Worm (Caenorhabditis elegans) whole organism, L2 larva: ENCODE measurements around the gene ZK218.1.

ENCODE experiments used
- C34F6.9 ChIP-seq: fragments of 150-350 bp; optimal IDR thresholded peaks from 2 replicates; lab custom pipeline; 2014; ENCODE audit warnings: missing biosample characterization, missing genetic modification characterization
- F13H6.1 ChIP-seq: sonication (generic microtip); optimal IDR thresholded peaks from 2 replicates; lab custom pipeline; 2016; ENCODE audit warnings: missing genetic modification characterization, missing compliant biosample characterization
- Y55F3AM.14 ChIP-seq: fragments of 200-800 bp; sonication (Bioruptor generic); optimal IDR thresholded peaks from 2 replicates; lab custom pipeline; 2018; ENCODE audit warnings: mild to moderate bottlenecking, missing genetic modification characterization, missing compliant biosample characterization
- alr-1 ChIP-seq: fragments of 150-350 bp; optimal IDR thresholded peaks from 2 replicates; lab custom pipeline; 2014; ENCODE audit warnings: missing biosample characterization, missing genetic modification characterization
- aly-2 ChIP-seq: fragments of 150-350 bp; optimal IDR thresholded peaks from 2 replicates; lab custom pipeline; 2014; ENCODE audit warnings: missing biosample characterization, missing genetic modification characterization
- ama-1 ChIP-seq: fragments of 150-350 bp; optimal IDR thresholded peaks from 2 replicates; lab custom pipeline; 2018; ENCODE audit warnings: inconsistent platforms
- blmp-1 ChIP-seq: sonication (generic microtip); optimal IDR thresholded peaks from 2 replicates; lab custom pipeline; 2017; ENCODE audit warnings: missing genetic modification characterization, mild to moderate bottlenecking, missing compliant biosample characterization, antibody characterized with exemption, moderate library complexity; ENCODE audit not compliant: insufficient read depth
- ceh-16 ChIP-seq: fragments of 150-350 bp; optimal IDR thresholded peaks from 2 replicates; lab custom pipeline; 2014; ENCODE audit warnings: missing biosample characterization, missing genetic modification characterization
- ceh-82 ChIP-seq: fragments of 150-350 bp; optimal IDR thresholded peaks from 2 replicates; lab custom pipeline; 2014; ENCODE audit warnings: missing biosample characterization, missing genetic modification characterization
- crh-2 ChIP-seq: sonication (generic microtip); optimal IDR thresholded peaks from 2 replicates; lab custom pipeline; 2017; ENCODE audit warnings: missing biosample characterization, missing genetic modification characterization
- dmd-4 ChIP-seq: sonication (generic microtip); optimal IDR thresholded peaks from 2 replicates; lab custom pipeline; 2017; ENCODE audit warnings: missing biosample characterization, missing genetic modification characterization
- elt-1 ChIP-seq: fragments of 150-350 bp; optimal IDR thresholded peaks from 2 replicates; lab custom pipeline; 2014; ENCODE audit warnings: missing biosample characterization, missing genetic modification characterization
- elt-3 ChIP-seq: sonication (generic microtip); optimal IDR thresholded peaks from 2 replicates; lab custom pipeline; 2017; ENCODE audit warnings: missing biosample characterization, missing genetic modification characterization
- fos-1 ChIP-seq: fragments of 150-350 bp; optimal IDR thresholded peaks from 2 replicates; lab custom pipeline; 2014; ENCODE audit warnings: missing biosample characterization, missing genetic modification characterization
- gmeb-1 ChIP-seq: fragments of 150-350 bp; optimal IDR thresholded peaks from 2 replicates; lab custom pipeline; 2014; ENCODE audit warnings: missing biosample characterization, missing genetic modification characterization
- lin-11 ChIP-seq: fragments of 150-350 bp; sonication (generic microtip); optimal IDR thresholded peaks from 2 replicates; lab custom pipeline; 2014; ENCODE audit warnings: missing biosample characterization, missing genetic modification characterization, inconsistent platforms, mixed read lengths
- lin-13 ChIP-seq: fragments of 150-350 bp; optimal IDR thresholded peaks from 2 replicates; lab custom pipeline; 2014; ENCODE audit warnings: missing biosample characterization, missing genetic modification reagents, missing genetic modification characterization
- lin-39 ChIP-seq: fragments of 150-350 bp; optimal IDR thresholded peaks from 2 replicates; lab custom pipeline; 2014; ENCODE audit warnings: missing biosample characterization, missing genetic modification reagents, missing genetic modification characterization
- lsy-2 ChIP-seq, 2 experiments: fragments of 150-350 bp in 1 of 2; sonication (generic microtip) in 1 of 2; optimal IDR thresholded peaks; 2 replicates each; lab custom pipeline; 2014 to 2017; ENCODE audit warnings: missing biosample characterization in 2 of 2, missing genetic modification characterization in 2 of 2
- mbf-1 ChIP-seq: sonication (generic microtip); optimal IDR thresholded peaks from 2 replicates; lab custom pipeline; 2017; ENCODE audit warnings: missing biosample characterization, missing genetic modification characterization
- mdl-1 ChIP-seq, 2 experiments: fragments of 150-350 bp in 1 of 2; sonication (generic microtip) in 1 of 2; optimal IDR thresholded peaks; 2 replicates each; lab custom pipeline; 2017; ENCODE audit warnings: missing biosample characterization in 2 of 2, missing genetic modification characterization in 2 of 2
- nhr-10 ChIP-seq: sonication (generic microtip); optimal IDR thresholded peaks from 2 replicates; lab custom pipeline; 2017; ENCODE audit warnings: missing biosample characterization, missing genetic modification characterization
- nhr-12 ChIP-seq: fragments of 150-350 bp; optimal IDR thresholded peaks from 2 replicates; lab custom pipeline; 2014; ENCODE audit warnings: missing biosample characterization, missing genetic modification characterization
- nhr-129 ChIP-seq: fragments of 150-350 bp; optimal IDR thresholded peaks from 2 replicates; lab custom pipeline; 2014; ENCODE audit warnings: missing biosample characterization, missing genetic modification characterization
- nhr-21 ChIP-seq: fragments of 150-350 bp; optimal IDR thresholded peaks from 2 replicates; lab custom pipeline; 2014; ENCODE audit warnings: missing biosample characterization, missing genetic modification characterization
- nhr-23 ChIP-seq: fragments of 150-350 bp; optimal IDR thresholded peaks from 2 replicates; lab custom pipeline; 2014; ENCODE audit warnings: missing biosample characterization, missing genetic modification reagents, missing genetic modification characterization
- nhr-25 ChIP-seq: fragments of 150-350 bp; sonication (generic microtip); optimal IDR thresholded peaks from 3 replicates; lab custom pipeline; 2014; ENCODE audit warnings: missing biosample characterization, missing genetic modification characterization
- nhr-6 ChIP-seq: fragments of 150-350 bp; optimal IDR thresholded peaks from 2 replicates; lab custom pipeline; 2014; ENCODE audit warnings: missing biosample characterization, missing genetic modification characterization
- peb-1 ChIP-seq: fragments of 150-350 bp; optimal IDR thresholded peaks from 2 replicates; lab custom pipeline; 2014; ENCODE audit warnings: missing biosample characterization, missing genetic modification characterization
- sem-4 ChIP-seq: fragments of 150-350 bp; optimal IDR thresholded peaks from 2 replicates; lab custom pipeline; 2014; ENCODE audit warnings: missing biosample characterization, missing genetic modification reagents, missing genetic modification characterization
- sma-3 ChIP-seq: sonication (generic microtip); optimal IDR thresholded peaks from 2 replicates; lab custom pipeline; 2016; ENCODE audit warnings: missing genetic modification reagents, missing genetic modification characterization, missing compliant biosample characterization
- sma-9 ChIP-seq, 2 experiments: fragments of 150-350 bp in 1 of 2; sonication (generic microtip) in 1 of 2; optimal IDR thresholded peaks; 2 replicates each; lab custom pipeline; 2014 to 2016; ENCODE audit warnings: missing genetic modification characterization in 2 of 2, mild to moderate bottlenecking in 1 of 2, missing biosample characterization in 1 of 2, missing compliant biosample characterization in 1 of 2, missing genetic modification reagents in 1 of 2, moderate library complexity in 1 of 2
- snpc-4 ChIP-seq: fragments of 150-350 bp; optimal IDR thresholded peaks from 2 replicates; lab custom pipeline; 2014; ENCODE audit warnings: missing biosample characterization, missing genetic modification characterization
- unc-39 ChIP-seq: fragments of 150-350 bp; optimal IDR thresholded peaks from 2 replicates; lab custom pipeline; 2014; ENCODE audit warnings: missing biosample characterization, missing genetic modification characterization
- zag-1 ChIP-seq: fragments of 150-350 bp; optimal IDR thresholded peaks from 2 replicates; lab custom pipeline; 2014; ENCODE audit warnings: missing biosample characterization, missing genetic modification characterization
- ztf-1 ChIP-seq: fragments of 200-800 bp; sonication (Bioruptor generic); conservative IDR thresholded peaks from 2 replicates; pipeline ENCODE4 v1.3.6; 2022; ENCODE audit warnings: missing genetic modification characterization, missing compliant biosample characterization
- ztf-11 ChIP-seq: sonication (generic microtip); optimal IDR thresholded peaks from 2 replicates; lab custom pipeline; 2017; ENCODE audit warnings: missing biosample characterization, missing genetic modification characterization
- ztf-4 ChIP-seq: fragments of 150-350 bp; optimal IDR thresholded peaks from 2 replicates; lab custom pipeline; 2014; ENCODE audit warnings: missing biosample characterization, missing genetic modification characterization

Gene ZK218.1

ce11 chrV:17066634-17067033 is 25.7 kb upstream of the ZK218.1 start:
- TF ChIP-seq ceh-16 (tag; lab: Kevin White, UChicago) (no peak), crh-2 (no peak), nhr-12 (tag; lab: Kevin White, UChicago) (no peak), gmeb-1 (no peak), sma-9 (GFP tag; optimal IDR thresholded peaks at IDR 0.05; lab: Kevin White, UChicago) (no peak), sma-9 (tag; optimal IDR thresholded peaks at IDR 0.05; lab: Kevin White, UChicago) (no peak), zag-1 (tag; lab: Kevin White, UChicago) (no peak), blmp-1 (no peak), nhr-10 (no peak), lin-11 (tag; lab: Kevin White, UChicago) (no peak), ama-1 (lab: Kevin White, UChicago) (no peak), peb-1 (tag; lab: Kevin White, UChicago) (no peak), elt-3 (tag; lab: Kevin White, UChicago) (no peak), ceh-82 (tag; lab: Kevin White, UChicago) (no peak), Y55F3AM.14 (GFP tag; lab: Kevin White, UChicago) (no peak), lin-39 (tag; lab: Kevin White, UChicago) (no peak), nhr-21 (no peak)
- TF ChIP-seq, all 48 proteins: peak for 0

- TF ChIP-seq fos-1 = no peak
- no peak for TF ChIP-seq zag-1 (tag; lab: Kevin White, UChicago)
- no peak for TF ChIP-seq mbf-1 (tag; lab: Kevin White, UChicago)
- no peak for TF ChIP-seq nhr-23 (tag; lab: Kevin White, UChicago)
- TF ChIP-seq nhr-12 (tag; lab: Kevin White, UChicago) = no peak
- no peak for TF ChIP-seq dmd-4 (tag; lab: Kevin White, UChicago)
- no peak for TF ChIP-seq C34F6.9 (tag; lab: Kevin White, UChicago)
- TF ChIP-seq sem-4 = no peak
- TF ChIP-seq ztf-4 = no peak
- no peak for TF ChIP-seq F13H6.1 (tag; lab: Kevin White, UChicago)
- no peak for TF ChIP-seq elt-1 (tag; lab: Kevin White, UChicago)
- TF ChIP-seq lin-39 (tag; lab: Kevin White, UChicago) = no peak
These were observed 23.5 kb upstream of the ZK218.1 start, which contains the start of gene T05E12.8 for ce11 chrV:17068839-17069238. Gene T05E12.8 (plus strand): TSS chrV:17069139.

- no peak for TF ChIP-seq snpc-4 (tag; lab: Kevin White, UChicago)
- TF ChIP-seq alr-1 = no peak
- TF ChIP-seq mbf-1 (tag; lab: Kevin White, UChicago) = no peak
- TF ChIP-seq sma-3 = no peak
- no peak for TF ChIP-seq blmp-1
- TF ChIP-seq ama-1 (lab: Kevin White, UChicago) = no peak
- no peak for TF ChIP-seq aly-2
- no peak for TF ChIP-seq gmeb-1
- no peak for TF ChIP-seq ceh-16 (tag; lab: Kevin White, UChicago)
- no peak for TF ChIP-seq lsy-2 (tag; optimal IDR thresholded peaks at IDR 0.05; lab: Kevin White, UChicago)
- TF ChIP-seq elt-3 (tag; lab: Kevin White, UChicago) = no peak
- no peak for TF ChIP-seq ztf-11 (tag; lab: Kevin White, UChicago)
- no peak for TF ChIP-seq crh-2
- TF ChIP-seq unc-39 (tag; lab: Kevin White, UChicago) = no peak
These were observed 20.8 kb upstream of the ZK218.1 start, which contains the start of gene srbc-14 for ce11 chrV:17071578-17071977. Gene srbc-14 (minus strand): TSS chrV:17071678.

- TF ChIP-seq lin-13 (GFP tag; lab: Kevin White, UChicago) = no peak
- no peak for TF ChIP-seq nhr-10
- TF ChIP-seq ztf-11 (tag; lab: Kevin White, UChicago) = no peak
- no peak for TF ChIP-seq nhr-25 (tag; lab: Kevin White, UChicago)
- no peak for TF ChIP-seq mbf-1 (tag; lab: Kevin White, UChicago)
- no peak for TF ChIP-seq ztf-1
- no peak for TF ChIP-seq peb-1 (tag; lab: Kevin White, UChicago)
- TF ChIP-seq aly-2 = no peak
- no peak for TF ChIP-seq ceh-82 (tag; lab: Kevin White, UChicago)
- no peak for TF ChIP-seq lin-39 (tag; lab: Kevin White, UChicago)
- no peak for TF ChIP-seq mdl-1 (tag; optimal IDR thresholded peaks at IDR 0.05; lab: Kevin White, UChicago)
- TF ChIP-seq nhr-6 (tag; lab: Kevin White, UChicago) = no peak
- TF ChIP-seq ceh-16 (tag; lab: Kevin White, UChicago) = no peak
- no peak for TF ChIP-seq blmp-1
- no peak for TF ChIP-seq nhr-129
- no peak for TF ChIP-seq unc-39 (tag; lab: Kevin White, UChicago)
- TF ChIP-seq zag-1 (tag; lab: Kevin White, UChicago) = no peak
These were observed 16.5 kb upstream of the ZK218.1 start, which contains the start of gene str-125 for ce11 chrV:17075900-17076299. Gene str-125 (minus strand): TSS chrV:17076000.
